Worm (Caenorhabditis elegans): Measurements from ENCODE around the gene K11C4.1.

Gene K11C4.1

DNA sequence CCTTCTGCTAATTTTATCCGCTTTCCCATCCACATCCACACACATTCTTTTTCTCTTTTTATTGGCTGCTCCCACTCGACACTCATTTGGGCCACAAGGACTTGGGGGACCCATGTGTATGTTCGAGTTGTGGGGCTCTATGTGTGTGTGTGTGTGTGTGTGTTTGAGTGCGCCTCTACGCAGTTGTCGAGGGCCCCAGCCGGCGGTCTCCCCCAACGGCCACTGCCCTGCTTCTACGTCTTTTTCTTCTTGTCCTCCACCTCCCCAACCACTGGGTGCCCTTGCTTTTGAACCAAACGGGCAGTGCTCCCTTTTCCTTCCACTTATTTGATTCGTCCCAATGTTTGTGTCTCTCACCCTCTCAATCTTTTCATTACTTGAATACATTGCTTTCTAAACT lies 16.2 kb upstream of the K11C4.1 start (continued):
- TF ChIP-seq hpl-2 (GFP tag; optimal IDR thresholded peaks at IDR 0.05) (no peak), lin-15B (tag; optimal IDR thresholded peaks at IDR 0.05) (no peak), mab-9 (GFP tag; IDR thresholded peaks at IDR 0.05) (no peak), nhr-20 (tag; optimal IDR thresholded peaks at IDR 0.05) (peak; percentile 5), mep-1 (tag; optimal IDR thresholded peaks at IDR 0.05) (no peak), elt-2 (tag; optimal IDR thresholded peaks at IDR 0.05) (no peak), nhr-76 (tag; optimal IDR thresholded peaks at IDR 0.05) (no peak), dsc-1 (tag; optimal IDR thresholded peaks at IDR 0.05) (peak; percentile 50), jun-1 (tag; optimal IDR thresholded peaks at IDR 0.05) (no peak), pqm-1 (tag; optimal IDR thresholded peaks at IDR 0.05) (no peak), nhr-11 (tag; optimal IDR thresholded peaks at IDR 0.05) (no peak), lin-35 (GFP tag; optimal IDR thresholded peaks at IDR 0.05) (peak in 1 of 2 experiments; percentile 21), nhr-90 (tag; optimal IDR thresholded peaks at IDR 0.05; ENCODE audit: poor library complexity) (no peak), lir-3 (tag; optimal IDR thresholded peaks at IDR 0.05; ENCODE audit: poor library complexity) (no peak), tlp-1 (tag; optimal IDR thresholded peaks at IDR 0.05) (no peak), efl-3 (GFP tag; optimal IDR thresholded peaks at IDR 0.05) (no peak), lin-14 (GFP tag; optimal IDR thresholded peaks at IDR 0.05) (peak; percentile 83), unc-86 (tag; optimal IDR thresholded peaks at IDR 0.05) (peak; percentile 11), dpl-1 (GFP tag; optimal IDR thresholded peaks at IDR 0.05) (no peak), ceh-63 (GFP tag; optimal IDR thresholded peaks at IDR 0.05) (no peak), unc-130 (tag; optimal IDR thresholded peaks at IDR 0.05) (no peak), isw-1 (GFP tag; IDR thresholded peaks at IDR 0.05) (no peak), nhr-71 (tag; optimal IDR thresholded peaks at IDR 0.05) (peak; percentile 36), sptf-1 (tag; optimal IDR thresholded peaks at IDR 0.05) (no peak), mdl-1 (tag; optimal IDR thresholded peaks at IDR 0.05) (no peak), Y116A8C.19 (tag; optimal IDR thresholded peaks at IDR 0.05; ENCODE audit: borderline replicate concordance) (no peak), zag-1 (tag; optimal IDR thresholded peaks at IDR 0.05) (no peak), nhr-85 (tag) (no peak), nhr-47 (tag; optimal IDR thresholded peaks at IDR 0.05) (peak; percentile 36), unc-30 (tag; optimal IDR thresholded peaks at IDR 0.05) (no peak), nhr-84 (tag; optimal IDR thresholded peaks at IDR 0.05) (no peak), zip-4 (GFP tag; optimal IDR thresholded peaks at IDR 0.05) (no peak), fkh-8 (tag; optimal IDR thresholded peaks at IDR 0.05) (no peak), ces-1 (GFP tag; optimal IDR thresholded peaks at IDR 0.05) (no peak), xbp-1 (tag; optimal IDR thresholded peaks at IDR 0.05) (no peak), alr-1 (tag; optimal IDR thresholded peaks at IDR 0.05; ENCODE audit: borderline replicate concordance) (no peak)

DNA sequence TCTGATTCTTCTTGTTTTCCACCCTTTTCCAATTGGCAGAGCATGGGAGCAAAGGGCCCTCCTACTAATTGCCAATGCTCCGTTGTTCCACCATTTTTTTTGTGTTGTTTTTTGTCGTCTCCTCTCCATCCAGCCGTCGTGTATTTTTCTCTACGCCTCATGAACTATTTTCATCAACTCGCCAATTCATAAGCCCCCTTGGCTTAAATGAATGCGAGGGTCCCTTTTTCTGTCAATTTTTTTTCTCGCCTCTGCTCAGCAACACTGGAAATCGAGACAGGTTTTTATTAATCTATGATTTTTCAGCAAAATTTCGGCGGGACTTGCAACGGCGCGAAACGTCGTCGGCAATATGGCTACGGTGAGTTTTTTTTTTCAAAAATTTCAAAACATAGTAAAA lies 15.8 kb upstream of the K11C4.1 start, which contains the start of gene unc-70:
Gene unc-70, plus strand, starts transcription at position 301 of the 400 bp plus-strand sequence.
- TF ChIP-seq nhr-85 (tag) (peak; percentile 20), fkh-4 (tag; optimal IDR thresholded peaks at IDR 0.05; ENCODE audit: borderline replicate concordance) (no peak)

DNA sequence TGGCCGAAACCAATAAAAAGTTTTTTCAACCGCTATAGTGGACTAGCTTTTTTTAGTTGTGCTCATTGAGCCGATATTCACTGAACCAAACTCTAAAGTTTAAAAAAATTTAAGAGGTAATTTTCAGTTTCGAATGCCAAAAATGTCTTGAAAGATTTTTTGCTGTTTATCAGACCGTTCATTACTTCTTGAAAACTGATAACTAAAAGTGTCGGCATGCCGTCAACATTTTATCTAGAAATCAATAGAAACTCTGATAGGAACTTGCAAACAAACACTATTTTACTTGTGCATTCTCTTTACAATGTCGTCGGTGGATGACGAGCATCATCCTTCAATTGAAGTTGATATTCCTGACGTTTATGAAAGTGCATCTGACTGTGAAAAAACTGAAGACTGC lies 15.1 kb upstream of the K11C4.1 start:
- TF ChIP-seq lin-39 (tag; optimal IDR thresholded peaks at IDR 0.05): no peak
- TF ChIP-seq elt-2 (tag; optimal IDR thresholded peaks at IDR 0.05): peak; percentile 44

DNA sequence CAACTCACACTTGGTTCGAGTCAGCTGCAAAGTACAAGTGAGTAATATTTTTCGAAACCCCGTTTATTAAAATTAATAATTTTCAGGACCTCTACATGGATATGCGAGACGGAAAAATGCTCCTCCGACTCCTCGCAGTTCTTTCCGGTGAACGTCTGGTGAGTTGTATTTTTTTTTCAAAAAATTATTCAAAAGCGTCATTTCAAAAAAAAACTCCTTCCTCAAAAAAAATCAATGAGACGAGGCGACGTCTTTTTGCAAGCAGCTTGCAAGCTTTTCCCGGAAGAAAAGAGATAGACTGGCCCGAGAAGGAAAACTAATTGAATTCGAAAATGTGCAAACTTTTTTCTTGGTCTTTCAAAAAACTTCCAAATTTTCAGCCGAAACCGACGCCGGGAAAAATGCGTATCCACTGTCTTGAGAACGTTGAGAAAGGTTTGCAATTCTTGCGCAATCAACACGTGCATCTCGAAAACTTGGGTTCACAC lies 14.3 kb upstream of the K11C4.1 start:
- TF ChIP-seq lin-14 (GFP tag; optimal IDR thresholded peaks at IDR 0.05): peak; percentile 54
- no peak for TF ChIP-seq hlh-4 (tag; optimal IDR thresholded peaks at IDR 0.05)
- no peak for TF ChIP-seq ceh-88 (GFP tag; IDR thresholded peaks at IDR 0.05)
- TF ChIP-seq ets-5 (GFP tag; IDR thresholded peaks at IDR 0.05): no peak
- no peak for TF ChIP-seq ceh-8 (GFP tag; optimal IDR thresholded peaks at IDR 0.05)
- TF ChIP-seq mep-1 (tag; optimal IDR thresholded peaks at IDR 0.05): no peak
- TF ChIP-seq nhr-90 (tag; optimal IDR thresholded peaks at IDR 0.05; ENCODE audit: poor library complexity): no peak
